Fruit fly (Drosophila melanogaster) whole organism, embryonic: ENCODE results near the gene CG43980.

ENCODE experiments used
- Ada2b ChIP-seq: fragments of 200-800 bp; sonication (Bioruptor generic); IDR thresholded peaks from 2 replicates; pipeline ENCODE4 v1.3.6; 2022; ENCODE audit warnings: missing biosample characterization, missing genetic modification characterization
- BEAF-32 ChIP-seq: fragments of 200-800 bp; sonication (Bioruptor generic); optimal IDR thresholded peaks from 3 replicates; lab custom pipeline; 2017; ENCODE audit warnings: missing biosample characterization, missing genetic modification characterization, mild to moderate bottlenecking, moderate library complexity, missing genetic modification reagents
- CG10274 ChIP-seq: fragments of 200-800 bp; sonication (Bioruptor generic); optimal IDR thresholded peaks from 3 replicates; lab custom pipeline; 2017; ENCODE audit warnings: missing biosample characterization, mild to moderate bottlenecking, missing genetic modification characterization
- CG10366 ChIP-seq: fragments of 200-800 bp; sonication (Bioruptor generic); IDR thresholded peaks from 2 replicates; pipeline ENCODE4 v1.3.6; 2022; ENCODE audit warnings: missing biosample characterization, missing genetic modification characterization
- CG10654 ChIP-seq: fragments of 200-800 bp; sonication (Bioruptor generic); optimal IDR thresholded peaks from 2 replicates; lab custom pipeline; 2016; ENCODE audit warnings: missing biosample characterization, missing genetic modification characterization
- CG11093 ChIP-seq: fragments of 200-800 bp; sonication (Bioruptor generic); IDR thresholded peaks from 3 replicates; pipeline ENCODE4 v1.3.6; 2022; ENCODE audit warnings: missing biosample characterization, missing genetic modification characterization
- CG11504 ChIP-seq: fragments of 200-800 bp; sonication (Bioruptor generic); optimal IDR thresholded peaks from 3 replicates; lab custom pipeline; 2019; ENCODE audit warnings: missing biosample characterization, mild to moderate bottlenecking, missing genetic modification characterization, moderate library complexity
- CG14050 ChIP-seq: fragments of 200-800 bp; sonication (Bioruptor generic); IDR thresholded peaks from 3 replicates; pipeline ENCODE4 v1.3.6; 2022; ENCODE audit warnings: missing biosample characterization, missing genetic modification characterization
- CG17186 ChIP-seq: fragments of 200-800 bp; sonication (Bioruptor generic); optimal IDR thresholded peaks from 3 replicates; lab custom pipeline; 2017; ENCODE audit warnings: missing biosample characterization, missing genetic modification reagents, missing genetic modification characterization
- CG17359 ChIP-seq: fragments of 200-800 bp; sonication (Bioruptor generic); optimal IDR thresholded peaks from 3 replicates; lab custom pipeline; 2018; ENCODE audit warnings: missing biosample characterization, mild to moderate bottlenecking, missing genetic modification characterization, moderate library complexity
- CG17568 ChIP-seq: fragments of 200-800 bp; sonication (Bioruptor generic); optimal IDR thresholded peaks from 2 replicates; lab custom pipeline; 2018; ENCODE audit warnings: missing biosample characterization, mild to moderate bottlenecking, missing genetic modification characterization, moderate library complexity
- CG1832 ChIP-seq: fragments of 200-800 bp; sonication (Bioruptor generic); optimal IDR thresholded peaks from 2 replicates; lab custom pipeline; 2017; ENCODE audit warnings: missing biosample characterization, mild to moderate bottlenecking, missing genetic modification characterization, inconsistent platforms
- CG30431 ChIP-seq: fragments of 200-800 bp; sonication (Bioruptor generic); optimal IDR thresholded peaks from 2 replicates; lab custom pipeline; 2017; ENCODE audit warnings: missing biosample characterization, missing genetic modification characterization
- CG32767 ChIP-seq: fragments of 200-800 bp; sonication (Bioruptor generic); IDR thresholded peaks from 2 replicates; pipeline ENCODE4 v1.3.6; 2022; ENCODE audit warnings: missing biosample characterization, missing genetic modification characterization
- CG33557 ChIP-seq: fragments of 200-800 bp; sonication (Bioruptor generic); optimal IDR thresholded peaks from 2 replicates; lab custom pipeline; 2019; ENCODE audit warnings: missing biosample characterization, mild to moderate bottlenecking, missing genetic modification characterization, moderate library complexity
- CG3407 ChIP-seq: fragments of 200-800 bp; sonication (Bioruptor generic); optimal IDR thresholded peaks from 2 replicates; lab custom pipeline; 2018; ENCODE audit warnings: missing biosample characterization, mild to moderate bottlenecking, missing genetic modification characterization
- CG34224 ChIP-seq: fragments of 200-800 bp; sonication (Bioruptor generic); IDR thresholded peaks from 3 replicates; pipeline ENCODE4 v1.3.6; 2022; ENCODE audit warnings: missing biosample characterization, missing genetic modification characterization; ENCODE audit not compliant: partially characterized antibody
- CG3726 ChIP-seq: fragments of 200-800 bp; sonication (Bioruptor generic); IDR thresholded peaks from 3 replicates; pipeline ENCODE4, ENCODE4 v1.3.6; 2022; ENCODE audit warnings: missing biosample characterization, missing genetic modification characterization
- CG3995 ChIP-seq: fragments of 200-800 bp; sonication (Bioruptor generic); optimal IDR thresholded peaks from 3 replicates; lab custom pipeline; 2016; ENCODE audit warnings: missing biosample characterization, missing genetic modification characterization
- CG6175 ChIP-seq: fragments of 200-800 bp; sonication (Bioruptor generic); IDR thresholded peaks from 3 replicates; pipeline ENCODE4 v1.3.6; 2022; ENCODE audit warnings: missing biosample characterization, missing genetic modification characterization
- CG6765 ChIP-seq: fragments of 200-800 bp; sonication (Bioruptor generic); optimal IDR thresholded peaks from 3 replicates; lab custom pipeline; 2017; ENCODE audit warnings: missing biosample characterization, mild to moderate bottlenecking, missing genetic modification characterization
- CG6791 ChIP-seq: fragments of 200-800 bp; sonication (Bioruptor generic); IDR thresholded peaks from 3 replicates; pipeline ENCODE4 v1.3.6; 2022; ENCODE audit warnings: missing biosample characterization, missing genetic modification characterization; ENCODE audit not compliant: partially characterized antibody
- CG7928 ChIP-seq: fragments of 200-800 bp; sonication (Bioruptor generic); optimal IDR thresholded peaks from 2 replicates; lab custom pipeline; 2017; ENCODE audit warnings: missing biosample characterization, mild to moderate bottlenecking, missing genetic modification characterization
- CG8359 ChIP-seq: fragments of 200-800 bp; sonication (Bioruptor generic); optimal IDR thresholded peaks from 2 replicates; lab custom pipeline; 2017; ENCODE audit warnings: missing biosample characterization, mild to moderate bottlenecking, missing genetic modification characterization, borderline replicate concordance
- CG9797 ChIP-seq: fragments of 200-800 bp; sonication (Bioruptor generic); optimal IDR thresholded peaks from 3 replicates; lab custom pipeline; 2018; ENCODE audit warnings: missing biosample characterization, mild to moderate bottlenecking, missing genetic modification characterization
- CTCF ChIP-seq: fragments of 200-800 bp; sonication (Bioruptor generic); optimal IDR thresholded peaks from 2 replicates; lab custom pipeline; 2017; ENCODE audit warnings: missing biosample characterization, mild to moderate bottlenecking, missing genetic modification characterization, moderate library complexity
- D19A ChIP-seq: fragments of 200-800 bp; optimal IDR thresholded peaks from 3 replicates; lab custom pipeline; 2019; ENCODE audit warnings: missing biosample characterization, mild to moderate bottlenecking, missing genetic modification characterization, moderate library complexity
- E2f2 ChIP-seq: fragments of 200-800 bp; sonication (Bioruptor generic); IDR thresholded peaks from 2 replicates; pipeline ENCODE4 v1.3.6; 2022; ENCODE audit warnings: missing biosample characterization, missing genetic modification characterization
- Fer1 ChIP-seq: fragments of 200-800 bp; sonication (Bioruptor generic); optimal IDR thresholded peaks from 2 replicates; lab custom pipeline; 2017; ENCODE audit warnings: missing biosample characterization, mild to moderate bottlenecking, missing genetic modification characterization
- GATAe ChIP-seq: fragments of 200-800 bp; sonication (Bioruptor generic); conservative IDR thresholded peaks from 2 replicates; pipeline ENCODE4 v1.3.6; 2022; ENCODE audit warnings: missing biosample characterization, missing genetic modification characterization
- NC2α ChIP-seq: fragments of 200-800 bp; sonication (Bioruptor generic); optimal IDR thresholded peaks from 2 replicates; lab custom pipeline; 2016; ENCODE audit warnings: missing biosample characterization, missing genetic modification characterization
- NFAT ChIP-seq: fragments of 200-800 bp; sonication (Bioruptor generic); IDR thresholded peaks from 2 replicates; pipeline ENCODE4 v1.3.6; 2022; ENCODE audit warnings: missing biosample characterization, missing genetic modification characterization
- Nf-YB ChIP-seq: fragments of 200-800 bp; sonication (Bioruptor generic); optimal IDR thresholded peaks from 3 replicates; lab custom pipeline; 2019; ENCODE audit warnings: missing biosample characterization, mild to moderate bottlenecking, missing genetic modification characterization, moderate library complexity
- Opbp ChIP-seq: fragments of 200-800 bp; sonication (Bioruptor generic); IDR thresholded peaks from 3 replicates; pipeline ENCODE4 v1.3.6; 2022; ENCODE audit warnings: missing biosample characterization, missing genetic modification characterization; ENCODE audit not compliant: partially characterized antibody
- Sox102F ChIP-seq: fragments of 200-800 bp; sonication (Bioruptor generic); optimal IDR thresholded peaks from 2 replicates; lab custom pipeline; 2018; ENCODE audit warnings: missing biosample characterization, mild to moderate bottlenecking, missing genetic modification characterization, moderate library complexity
- Sry-β ChIP-seq: fragments of 200-800 bp; sonication (Bioruptor generic); optimal IDR thresholded peaks from 2 replicates; lab custom pipeline; 2018; ENCODE audit warnings: missing biosample characterization, mild to moderate bottlenecking, missing genetic modification characterization, moderate library complexity
- bbx ChIP-seq: fragments of 200-800 bp; sonication (Bioruptor generic); IDR thresholded peaks from 2 replicates; pipeline ENCODE4 v1.3.6; 2022; ENCODE audit warnings: missing biosample characterization, missing genetic modification characterization; ENCODE audit not compliant: partially characterized antibody
- br ChIP-seq: fragments of >200 bp; optimal IDR thresholded peaks from 2 replicates; lab custom pipeline; 2017
- bsh ChIP-seq, 2 experiments: fragments of 200-800 bp; sonication (Bioruptor generic); optimal IDR thresholded peaks; 2 replicates each; lab custom pipeline; 2017 to 2018; ENCODE audit warnings: mild to moderate bottlenecking in 2 of 2, missing biosample characterization in 2 of 2, missing genetic modification characterization in 2 of 2, moderate library complexity in 1 of 2
- btn ChIP-seq: fragments of 200-800 bp; sonication (Bioruptor generic); optimal IDR thresholded peaks from 2 replicates; lab custom pipeline; 2016; ENCODE audit warnings: missing biosample characterization, missing genetic modification characterization
- ci ChIP-seq: fragments of 200-800 bp; sonication (Bioruptor generic); IDR thresholded peaks from 3 replicates; pipeline ENCODE4 v1.3.6; 2022; ENCODE audit warnings: missing biosample characterization, missing genetic modification characterization
- danr ChIP-seq: fragments of 200-800 bp; sonication (Bioruptor generic); IDR thresholded peaks from 2 replicates; pipeline ENCODE4 v1.3.6; 2022; ENCODE audit warnings: missing biosample characterization, missing genetic modification characterization
- dimm ChIP-seq: fragments of 200-800 bp; sonication (Bioruptor generic); IDR thresholded peaks from 2 replicates; pipeline ENCODE4 v1.3.6; 2022; ENCODE audit warnings: missing biosample characterization, missing genetic modification characterization
- fd102C ChIP-seq: fragments of 200-800 bp; sonication (Bioruptor generic); optimal IDR thresholded peaks from 2 replicates; lab custom pipeline; 2018; ENCODE audit warnings: missing biosample characterization, mild to moderate bottlenecking, missing genetic modification characterization, moderate library complexity
- fru ChIP-seq: fragments of >200 bp; optimal IDR thresholded peaks from 2 replicates; lab custom pipeline; 2017
- gsb ChIP-seq: fragments of 200-800 bp; sonication (Bioruptor generic); IDR thresholded peaks from 2 replicates; pipeline ENCODE4 v1.3.6; 2022; ENCODE audit warnings: missing biosample characterization, missing genetic modification characterization
- lov ChIP-seq, 2 experiments: fragments of 200-800 bp in 1 of 2; fragments of >200 bp in 1 of 2; sonication (Bioruptor generic) in 1 of 2; IDR thresholded peaks in 1 of 2; optimal IDR thresholded peaks in 1 of 2; 2 replicates in 1 of 2; 3 replicates in 1 of 2; pipeline versions ENCODE4 v1.3.6 to Lab custom; 2017 to 2022; ENCODE audit warnings: missing biosample characterization in 1 of 2, missing genetic modification characterization in 1 of 2
- prd ChIP-seq, 3 experiments: fragments of >200 bp in 2 of 3; fragments of 200-800 bp in 1 of 3; sonication (Bioruptor generic) in 1 of 3; optimal IDR thresholded peaks in 2 of 3; IDR thresholded peaks in 1 of 3; 2 replicates in 2 of 3; 3 replicates in 1 of 3; pipeline versions ENCODE4 v1.3.6 to Lab custom; 2017 to 2022; ENCODE audit warnings: missing biosample characterization in 1 of 3, missing genetic modification characterization in 1 of 3
- sim ChIP-seq: fragments of 200-800 bp; sonication (Bioruptor generic); IDR thresholded peaks from 2 replicates; pipeline ENCODE4 v1.3.6; 2022; ENCODE audit warnings: missing biosample characterization, missing genetic modification characterization
- wek ChIP-seq: fragments of 200-800 bp; sonication (Bioruptor generic); optimal IDR thresholded peaks from 3 replicates; lab custom pipeline; 2018; ENCODE audit warnings: missing biosample characterization, mild to moderate bottlenecking, missing genetic modification characterization, moderate library complexity

The CG43980 gene

dm6 chr3L:21604265-21604664 is 40.5 kb upstream of the CG43980 start (continued):
- TF ChIP-seq prd (optimal IDR thresholded peaks at IDR 0.05; lab: Kevin White, UChicago) (no peak), prd (GFP tag; IDR thresholded peaks at IDR 0.05; lab: Robert Waterston, UW) (no peak; the same call in 1 of the 3 replicates), NFAT (GFP tag; lab: Robert Waterston, UW) (peak; percentile 75), CG7928 (GFP tag; lab: Kevin White, UChicago) (no peak), lov (optimal IDR thresholded peaks at IDR 0.05; lab: Kevin White, UChicago) (no peak), lov (GFP tag; IDR thresholded peaks at IDR 0.05; lab: Robert Waterston, UW) (no peak), CG30431 (GFP tag; lab: Kevin White, UChicago) (peak; percentile 21), CG3407 (peak; percentile 29), CG14050 (GFP tag; lab: Robert Waterston, UW) (no peak), CG3726 (peak; percentile 18; the same call in 1 of the 3 replicates), CG9797 (GFP tag; lab: Kevin White, UChicago) (no peak), CG11504 (tag; lab: Kevin White, UChicago) (no peak), CG10654 (GFP tag; lab: Kevin White, UChicago) (peak; percentile 50), GATAe (no peak), Sox102F (GFP tag; lab: Kevin White, UChicago) (no peak), CG10366 (GFP tag; lab: Robert Waterston, UW) (peak; percentile 51), CG11093 (GFP tag; lab: Robert Waterston, UW) (no peak), wek (no peak), danr (GFP tag; lab: Robert Waterston, UW) (peak; percentile 15; the same call in 1 of the 2 replicates), fd102C (GFP tag; lab: Kevin White, UChicago) (no peak), Ada2b (GFP tag; lab: Robert Waterston, UW) (0 out of 2 replicates have a peak, but pooled peaks have one; percentile 16), bbx (peak; percentile 59), bsh (GFP tag; optimal IDR thresholded peaks at IDR 0.05; lab: Kevin White, UChicago) (no peak), NC2α (GFP tag; lab: Kevin White, UChicago) (no peak), Opbp (GFP tag; lab: Robert Waterston, UW) (peak; percentile 57; the same call in 1 of the 3 replicates), CG17186 (no peak), CG32767 (GFP tag; lab: Robert Waterston, UW) (0 out of 2 replicates have a peak, but pooled peaks have one; percentile 34), BEAF-32 (GFP tag; lab: Kevin White, UChicago) (no peak), CG34224 (GFP tag; lab: Robert Waterston, UW) (no peak), CG3995 (GFP tag; lab: Kevin White, UChicago) (no peak), CG6791 (GFP tag; lab: Robert Waterston, UW) (peak; percentile 77), Nf-YB (GFP tag; lab: Kevin White, UChicago) (peak; percentile 56), CG1832 (GFP tag; lab: Kevin White, UChicago) (no peak), fru (lab: Kevin White, UChicago) (no peak), CG33557 (GFP tag; lab: Kevin White, UChicago) (no peak), br (lab: Kevin White, UChicago) (no peak), btn (GFP tag; lab: Kevin White, UChicago) (peak; percentile 17), Sry-β (GFP tag; lab: Kevin White, UChicago) (no peak), CG17568 (GFP tag; lab: Kevin White, UChicago) (no peak), CG6175 (GFP tag; lab: Robert Waterston, UW) (0 out of 3 replicates have a peak, but pooled peaks have one; percentile 40), D19A (tag; lab: Kevin White, UChicago) (no peak), CTCF (GFP tag; lab: Kevin White, UChicago) (peak; percentile 100), gsb (GFP tag; lab: Robert Waterston, UW) (peak; percentile 41; the same call in 1 of the 2 replicates), E2f2 (GFP tag; lab: Robert Waterston, UW) (peak; percentile 72), dimm (GFP tag; lab: Robert Waterston, UW) (no peak), CG6765 (GFP tag; lab: Kevin White, UChicago) (no peak), Fer1 (GFP tag; lab: Kevin White, UChicago) (no peak), CG8359 (GFP tag; lab: Kevin White, UChicago) (no peak), CG17359 (tag; lab: Kevin White, UChicago) (peak; percentile 68), ci (GFP tag; lab: Robert Waterston, UW) (peak; percentile 83), sim (GFP tag; lab: Robert Waterston, UW) (no peak), CG10274 (GFP tag; lab: Kevin White, UChicago) (no peak)
